In genomic region chrIV:15049288-15050094, ce11 we compare ENCODE assay signal across 5 worm cellular contexts.
TF ChIP-seq lines count a peak whose summit lies in the region.

No protein-coding gene starts in this region.

TF ChIP-seq in whole organism, L1 larva, 84 proteins besides CTCF, POLR2A, EP300 and RAD21 (continues in another document):
- TF ChIP-seq tlp-1 (tag; optimal IDR thresholded peaks at IDR 0.05; lab: Kevin White, UChicago): no peak
- TF ChIP-seq ets-5 (GFP tag; IDR thresholded peaks at IDR 0.05; lab: Robert Waterston, UW): no peak
- TF ChIP-seq C04F5.9 (tag; optimal IDR thresholded peaks at IDR 0.05; lab: Kevin White, UChicago): no peak
- peak; percentile 71 for TF ChIP-seq ztf-4 (tag; optimal IDR thresholded peaks at IDR 0.05; lab: Kevin White, UChicago)
- no peak for TF ChIP-seq nhr-12 (tag; optimal IDR thresholded peaks at IDR 0.05; lab: Kevin White, UChicago)
- TF ChIP-seq ama-1 (optimal IDR thresholded peaks at IDR 0.05; lab: Kevin White, UChicago): peak; percentile 42
- TF ChIP-seq rnt-1 (tag; optimal IDR thresholded peaks at IDR 0.05; lab: Kevin White, UChicago): peak; percentile 9
- no peak for TF ChIP-seq swsn-7 (tag; optimal IDR thresholded peaks at IDR 0.05; lab: Kevin White, UChicago)
- no peak for TF ChIP-seq unc-62 (GFP tag; optimal IDR thresholded peaks at IDR 0.05; lab: Kevin White, UChicago)
- no peak for TF ChIP-seq isw-1 (GFP tag; IDR thresholded peaks at IDR 0.05; lab: Robert Waterston, UW)
- no peak for TF ChIP-seq irx-1 (tag; optimal IDR thresholded peaks at IDR 0.05; lab: Kevin White, UChicago)
- no peak for TF ChIP-seq jun-1 (tag; optimal IDR thresholded peaks at IDR 0.05; lab: Kevin White, UChicago)
- TF ChIP-seq efl-1 (optimal IDR thresholded peaks at IDR 0.05; lab: Kevin White, UChicago): peak; percentile 17 to 60
- peak; percentile 73 to 86 for TF ChIP-seq efl-1 (GFP tag; optimal IDR thresholded peaks at IDR 0.05 in 1 of 2; lab: Kevin White, UChicago)
- peak in 2 of 3 experiments; percentile 29 to 35 for TF ChIP-seq dpl-1 (GFP tag; optimal IDR thresholded peaks at IDR 0.05; lab: Kevin White, UChicago)
- TF ChIP-seq xbp-1 (tag; optimal IDR thresholded peaks at IDR 0.05; lab: Kevin White, UChicago): no peak
- TF ChIP-seq nhr-85 (tag; lab: Kevin White, UChicago): peak; percentile 64
- no peak for TF ChIP-seq hlh-17 (GFP tag; optimal IDR thresholded peaks at IDR 0.05; lab: Kevin White, UChicago; ENCODE audit: borderline replicate concordance)
- no peak for TF ChIP-seq nhr-28 (tag; optimal IDR thresholded peaks at IDR 0.05; lab: Kevin White, UChicago)

TF ChIP-seq in whole organism, L3 larva, 47 proteins besides CTCF, POLR2A, EP300 and RAD21:
- TF ChIP-seq nhr-43 (tag; optimal IDR thresholded peaks at IDR 0.05; lab: Kevin White, UChicago; ENCODE audit: poor library complexity, severe bottlenecking) (peak; percentile 5), elt-1 (tag; optimal IDR thresholded peaks at IDR 0.05; lab: Kevin White, UChicago) (no peak), nhr-28 (tag; optimal IDR thresholded peaks at IDR 0.05; lab: Kevin White, UChicago) (no peak), unc-39 (tag; optimal IDR thresholded peaks at IDR 0.05; lab: Kevin White, UChicago) (no peak), nhr-11 (tag; optimal IDR thresholded peaks at IDR 0.05; lab: Kevin White, UChicago) (no peak), mml-1 (tag; optimal IDR thresholded peaks at IDR 0.05; lab: Kevin White, UChicago) (no peak), snpc-4 (tag; optimal IDR thresholded peaks at IDR 0.05; lab: Kevin White, UChicago) (no peak), nfya-1 (tag; optimal IDR thresholded peaks at IDR 0.05; lab: Kevin White, UChicago; ENCODE audit: insufficient read depth) (peak; percentile 96), aly-2 (tag; optimal IDR thresholded peaks at IDR 0.05; lab: Kevin White, UChicago) (peak; percentile 76), fkh-10 (GFP tag; optimal IDR thresholded peaks at IDR 0.05; lab: Kevin White, UChicago) (no peak), ceh-16 (tag; optimal IDR thresholded peaks at IDR 0.05; lab: Kevin White, UChicago) (no peak), lin-15B (tag; optimal IDR thresholded peaks at IDR 0.05; lab: Kevin White, UChicago) (peak; percentile 42), nhr-67 (tag; optimal IDR thresholded peaks at IDR 0.05; lab: Kevin White, UChicago) (no peak), elt-3 (tag; optimal IDR thresholded peaks at IDR 0.05; lab: Kevin White, UChicago) (no peak), pqm-1 (tag; optimal IDR thresholded peaks at IDR 0.05; lab: Kevin White, UChicago) (no peak), R02D3.7 (tag; optimal IDR thresholded peaks at IDR 0.05; lab: Kevin White, UChicago) (peak; percentile 5), ama-1 (optimal IDR thresholded peaks at IDR 0.05; lab: Kevin White, UChicago) (peak; percentile 81), nhr-12 (tag; optimal IDR thresholded peaks at IDR 0.05; lab: Kevin White, UChicago) (no peak)
TF ChIP-seq in whole organism, L3 larva: peak in this region for 6.

TF ChIP-seq in whole organism, early embryonic, 17 proteins besides CTCF, POLR2A, EP300 and RAD21:
- no peak for TF ChIP-seq F13C5.2 (tag; optimal IDR thresholded peaks at IDR 0.05; lab: Kevin White, UChicago)
- peak; percentile 91 for TF ChIP-seq ama-1 (optimal IDR thresholded peaks at IDR 0.05; lab: Kevin White, UChicago)
TF ChIP-seq in whole organism, early embryonic: peak in this region for 1.

TF ChIP-seq in whole organism, midembryonic, 9 proteins besides CTCF, POLR2A, EP300 and RAD21:
- TF ChIP-seq T22C8.4 (GFP tag; IDR thresholded peaks at IDR 0.05; lab: Robert Waterston, UW) (no peak), ztf-23 (GFP tag; IDR thresholded peaks at IDR 0.05; lab: Robert Waterston, UW) (no peak), cog-1 (tag; optimal IDR thresholded peaks at IDR 0.05; lab: Kevin White, UChicago) (no peak), ref-1 (GFP tag; conservative IDR thresholded peaks at IDR 0.05; lab: Robert Waterston, UW) (no peak), flt-1 (GFP tag; IDR thresholded peaks at IDR 0.05; lab: Robert Waterston, UW) (peak; percentile 37; the same call in 1 of the 2 replicates), klf-2 (GFP tag; conservative IDR thresholded peaks at IDR 0.05; lab: Robert Waterston, UW) (0 out of 2 replicates have a peak, but pooled peaks have one; percentile 29), ztf-29 (GFP tag; IDR thresholded peaks at IDR 0.05; lab: Robert Waterston, UW) (no peak), med-1 (GFP tag; optimal IDR thresholded peaks at IDR 0.05; lab: Kevin White, UChicago; ENCODE audit: insufficient read depth) (no peak), tab-1 (GFP tag; IDR thresholded peaks at IDR 0.05; lab: Robert Waterston, UW) (no peak)

TF ChIP-seq in whole organism, young adult, 124 proteins besides CTCF, POLR2A, EP300 and RAD21 (continues in another document):
- TF ChIP-seq nfyb-1 (GFP tag; IDR thresholded peaks at IDR 0.05; lab: Robert Waterston, UW) (peak; percentile 94), Y95B8A.8 (GFP tag; IDR thresholded peaks at IDR 0.05; lab: Robert Waterston, UW) (no peak), F52B5.7 (tag; optimal IDR thresholded peaks at IDR 0.05; lab: Kevin White, UChicago) (peak; percentile 30), ceh-40 (GFP tag; IDR thresholded peaks at IDR 0.05; lab: Robert Waterston, UW) (no peak), F39B2.1 (GFP tag; IDR thresholded peaks at IDR 0.05; lab: Robert Waterston, UW) (no peak), bed-2 (GFP tag; IDR thresholded peaks at IDR 0.05; lab: Robert Waterston, UW) (no peak), cebp-2 (GFP tag; IDR thresholded peaks at IDR 0.05; lab: Robert Waterston, UW) (no peak), lin-54 (GFP tag; optimal IDR thresholded peaks at IDR 0.05; lab: Kevin White, UChicago) (peak; percentile 28), madf-8 (GFP tag; conservative IDR thresholded peaks at IDR 0.05; lab: Robert Waterston, UW) (no peak), bed-1 (GFP tag; IDR thresholded peaks at IDR 0.05; lab: Robert Waterston, UW) (0 out of 2 replicates have a peak, but pooled peaks have one; percentile 16), chd-7 (tag; optimal IDR thresholded peaks at IDR 0.05; lab: Kevin White, UChicago) (peak; percentile 76), hmg-1.2 (GFP tag; IDR thresholded peaks at IDR 0.05; lab: Robert Waterston, UW) (no peak), hsf-1 (GFP tag; IDR thresholded peaks at IDR 0.05; lab: Robert Waterston, UW) (0 out of 2 replicates have a peak, but pooled peaks have one; percentile 5), B0336.3 (GFP tag; IDR thresholded peaks at IDR 0.05; lab: Robert Waterston, UW) (peak; percentile 65; the same call in 1 of the 2 replicates), snpc-3.4 (tag; optimal IDR thresholded peaks at IDR 0.05; lab: Kevin White, UChicago) (peak; percentile 3), let-526 (GFP tag; IDR thresholded peaks at IDR 0.05; lab: Robert Waterston, UW) (no peak), F22D6.2 (tag; optimal IDR thresholded peaks at IDR 0.05; lab: Kevin White, UChicago) (no peak), attf-6 (GFP tag; IDR thresholded peaks at IDR 0.05; lab: Robert Waterston, UW) (0 out of 2 replicates have a peak, but pooled peaks have one; percentile 18), tbp1 (GFP tag; optimal IDR thresholded peaks at IDR 0.05; lab: Kevin White, UChicago) (no peak), T26A5.8 (tag; optimal IDR thresholded peaks at IDR 0.05; lab: Kevin White, UChicago) (peak; percentile 37), B0035.1 (tag; optimal IDR thresholded peaks at IDR 0.05; lab: Kevin White, UChicago) (peak; percentile 26), nfya-2 (GFP tag; IDR thresholded peaks at IDR 0.05; lab: Robert Waterston, UW) (peak; percentile 75; the same call in 1 of the 2 replicates), egrh-3 (GFP tag; IDR thresholded peaks at IDR 0.05; lab: Robert Waterston, UW) (no peak), athp-1 (tag; optimal IDR thresholded peaks at IDR 0.05; lab: Kevin White, UChicago) (peak; percentile 14), akir-1 (GFP tag; optimal IDR thresholded peaks at IDR 0.05; lab: Kevin White, UChicago) (no peak), let-607 (tag; optimal IDR thresholded peaks at IDR 0.05; lab: Kevin White, UChicago) (peak in 1 of 2 experiments; percentile 9), ztf-28 (GFP tag; IDR thresholded peaks at IDR 0.05; lab: Robert Waterston, UW) (no peak), B0261.1 (tag; optimal IDR thresholded peaks at IDR 0.05; lab: Kevin White, UChicago) (peak; percentile 3), rpc-1 (optimal IDR thresholded peaks at IDR 0.05; lab: Kevin White, UChicago) (no peak), rpc-1 (tag; optimal IDR thresholded peaks at IDR 0.05; lab: Kevin White, UChicago) (no peak), zim-3 (tag; optimal IDR thresholded peaks at IDR 0.05; lab: Kevin White, UChicago) (peak; percentile 48), F10E7.11 (tag; optimal IDR thresholded peaks at IDR 0.05; lab: Kevin White, UChicago) (no peak), lin-35 (GFP tag; optimal IDR thresholded peaks at IDR 0.05; lab: Kevin White, UChicago) (peak in 1 of 3 experiments; percentile 5), somi-1 (GFP tag; optimal IDR thresholded peaks at IDR 0.05; lab: Kevin White, UChicago) (no peak), snpc-4 (GFP tag; optimal IDR thresholded peaks at IDR 0.05; lab: Kevin White, UChicago) (peak; percentile 35), snpc-4 (tag; optimal IDR thresholded peaks at IDR 0.05; lab: Kevin White, UChicago) (peak in 2 of 4 experiments; percentile 18 to 77), lin-40 (tag; optimal IDR thresholded peaks at IDR 0.05; lab: Kevin White, UChicago) (no peak), ztf-6 (GFP tag; IDR thresholded peaks at IDR 0.05; lab: Robert Waterston, UW) (no peak), mxl-1 (tag; optimal IDR thresholded peaks at IDR 0.05; lab: Kevin White, UChicago) (no peak), die-1 (tag; optimal IDR thresholded peaks at IDR 0.05; lab: Kevin White, UChicago) (no peak), ceh-58 (GFP tag; IDR thresholded peaks at IDR 0.05; lab: Robert Waterston, UW) (no peak), ztf-25 (GFP tag; IDR thresholded peaks at IDR 0.05; lab: Robert Waterston, UW) (peak; percentile 60; the same call in 1 of the 2 replicates), Y53G8AR.9 (GFP tag; conservative IDR thresholded peaks at IDR 0.05; lab: Robert Waterston, UW) (peak; percentile 49), Y79H2A.3 (GFP tag; conservative IDR thresholded peaks at IDR 0.05; lab: Robert Waterston, UW) (0 out of 2 replicates have a peak, but pooled peaks have one; percentile 21), unc-62 (GFP tag; optimal IDR thresholded peaks at IDR 0.05; lab: Kevin White, UChicago) (no peak), hrde-1 (tag; optimal IDR thresholded peaks at IDR 0.05; lab: Kevin White, UChicago; ENCODE audit: borderline replicate concordance) (peak; percentile 45), mcd-1 (GFP tag; IDR thresholded peaks at IDR 0.05; lab: Robert Waterston, UW) (peak; percentile 52; the same call in 1 of the 2 replicates), hlh-12 (tag; optimal IDR thresholded peaks at IDR 0.05; lab: Kevin White, UChicago) (no peak)

Comparison
In these comparisons a context has a peak if more than half of its experiments do, and no peak if none do; other contexts are left out.
1. Of the 8 proteins assayed by ChIP-seq in both whole organism, young adult and whole organism, L1 larva: peak only in whole organism, young adult: snpc-4; only in whole organism, L1 larva: dpl-1, efl-1 and nhr-90; in both: none; in neither: 2; mixed calls (peak in some experiments, not most) for 2.